Worm (Caenorhabditis elegans) whole organism, midembryonic: ENCODE measurements around the gene K11C4.2.

Source experiments
- cog-1 ChIP-seq: sonication (generic microtip); optimal IDR thresholded peaks from 2 replicates; lab custom pipeline; 2016; ENCODE audit warnings: missing genetic modification characterization, missing compliant biosample characterization
- klf-2 ChIP-seq: fragments of 200-800 bp; sonication (Bioruptor generic); conservative IDR thresholded peaks from 2 replicates; pipeline ENCODE4 v1.3.6; 2022; ENCODE audit warnings: missing genetic modification reagents, missing genetic modification characterization, missing compliant biosample characterization
- med-1 ChIP-seq: sonication (generic microtip); optimal IDR thresholded peaks from 2 replicates; lab custom pipeline; 2017; ENCODE audit warnings: missing genetic modification characterization, mild to moderate bottlenecking, missing compliant biosample characterization, antibody characterized with exemption, missing genetic modification reagents; ENCODE audit not compliant: insufficient read depth
- ztf-23 ChIP-seq: fragments of 200-800 bp; sonication (Bioruptor generic); IDR thresholded peaks from 2 replicates; pipeline ENCODE4 v1.3.6; 2022; ENCODE audit warnings: missing genetic modification reagents, missing genetic modification characterization, missing compliant biosample characterization
- ztf-29 ChIP-seq: fragments of 200-800 bp; sonication (Bioruptor generic); IDR thresholded peaks from 2 replicates; pipeline ENCODE4 v1.3.6; 2022; ENCODE audit warnings: missing genetic modification reagents, missing genetic modification characterization, missing compliant biosample characterization

ce11 chrV:6879490-6879889 is 15.4 kb upstream of the K11C4.2 start:
- no peak for TF ChIP-seq med-1 (GFP tag; lab: Kevin White, UChicago)
- TF ChIP-seq ztf-23 (GFP tag; lab: Robert Waterston, UW), result peak; percentile 58; the same call in 1 of the 2 replicates
- TF ChIP-seq ztf-29, result no peak
- TF ChIP-seq cog-1 (tag; lab: Kevin White, UChicago), result peak; percentile 69
- TF ChIP-seq klf-2 (GFP tag; lab: Robert Waterston, UW), result no peak
